Worm (Caenorhabditis elegans) whole organism, L2 larva: ENCODE measurements around the gene F09A5.2.

Experiments used
- nhr-12 ChIP-seq: fragments of 150-350 bp; optimal IDR thresholded peaks from 2 replicates; lab custom pipeline; 2014; ENCODE audit warnings: missing biosample characterization, missing genetic modification characterization
- snpc-4 ChIP-seq: fragments of 150-350 bp; optimal IDR thresholded peaks from 2 replicates; lab custom pipeline; 2014; ENCODE audit warnings: missing biosample characterization, missing genetic modification characterization
- unc-62 ChIP-seq: fragments of 150-350 bp; optimal IDR thresholded peaks from 2 replicates; lab custom pipeline; 2014; ENCODE audit warnings: missing biosample characterization, missing genetic modification reagents, missing genetic modification characterization

ce11 chrX:13144975-13145618 lies 10.2 kb downstream of the F09A5.2 start:
- peak; percentile 77 for TF ChIP-seq unc-62 (GFP tag; lab: Kevin White, UChicago)
- peak; percentile 66 for TF ChIP-seq snpc-4 (tag; lab: Kevin White, UChicago)
- TF ChIP-seq nhr-12 = no peak
